Fruit fly (Drosophila melanogaster) whole organism, prepupa: Measurements from ENCODE around the gene CG12017.
A peak's percentile ranks its signal among the peaks of the same experiment; 100 is the strongest.

Experiments
- Blimp-1 ChIP-seq: fragments of 200-800 bp; sonication (Bioruptor generic); optimal IDR thresholded peaks from 3 replicates; lab custom pipeline; 2017; ENCODE audit warnings: missing biosample characterization, missing genetic modification characterization, mild to moderate bottlenecking, moderate library complexity, missing genetic modification reagents
- CG10631 ChIP-seq: fragments of 200-800 bp; sonication (Bioruptor generic); optimal IDR thresholded peaks from 2 replicates; lab custom pipeline; 2016; ENCODE audit warnings: missing biosample characterization, missing genetic modification characterization
- CG10669 ChIP-seq: fragments of 200-800 bp; sonication (Bioruptor generic); optimal IDR thresholded peaks from 3 replicates; lab custom pipeline; 2018; ENCODE audit warnings: missing biosample characterization, mild to moderate bottlenecking, missing genetic modification characterization, moderate library complexity
- CG11294 ChIP-seq: fragments of 200-800 bp; sonication (Bioruptor generic); IDR thresholded peaks from 2 replicates; pipeline ENCODE4 v1.3.6; 2022; ENCODE audit warnings: missing biosample characterization, missing genetic modification characterization
- CG11762 ChIP-seq: fragments of 200-800 bp; sonication (Bioruptor generic); optimal IDR thresholded peaks from 3 replicates; lab custom pipeline; 2016; ENCODE audit warnings: missing biosample characterization, missing genetic modification characterization; ENCODE audit not compliant: insufficient read depth
- CG11902 ChIP-seq: fragments of 200-800 bp; sonication (Bioruptor generic); optimal IDR thresholded peaks from 3 replicates; lab custom pipeline; 2016; ENCODE audit warnings: missing biosample characterization, missing genetic modification characterization
- CG15336 ChIP-seq: fragments of 200-800 bp; sonication (Bioruptor generic); IDR thresholded peaks from 2 replicates; pipeline ENCODE4 v1.3.6; 2022; ENCODE audit warnings: missing biosample characterization, missing genetic modification characterization
- CG1621 ChIP-seq: fragments of 200-800 bp; sonication (Bioruptor generic); optimal IDR thresholded peaks from 3 replicates; lab custom pipeline; 2018; ENCODE audit warnings: missing biosample characterization, mild to moderate bottlenecking, missing genetic modification characterization
- CG16779 ChIP-seq: fragments of 200-800 bp; sonication (Bioruptor generic); optimal IDR thresholded peaks from 3 replicates; lab custom pipeline; 2017; ENCODE audit warnings: missing biosample characterization, mild to moderate bottlenecking, missing genetic modification characterization
- CG31627 ChIP-seq: fragments of 200-800 bp; sonication (Bioruptor generic); optimal IDR thresholded peaks from 3 replicates; lab custom pipeline; 2016; ENCODE audit warnings: missing biosample characterization, missing genetic modification characterization
- CG3919 ChIP-seq: fragments of 200-800 bp; sonication (Bioruptor generic); optimal IDR thresholded peaks from 3 replicates; lab custom pipeline; 2016; ENCODE audit warnings: missing biosample characterization, missing genetic modification characterization
- CG4318 ChIP-seq: fragments of 200-800 bp; sonication (Bioruptor generic); optimal IDR thresholded peaks from 3 replicates; lab custom pipeline; 2017; ENCODE audit warnings: missing biosample characterization, mild to moderate bottlenecking, missing genetic modification characterization
- CG6163 ChIP-seq: fragments of 200-800 bp; sonication (Bioruptor generic); IDR thresholded peaks from 3 replicates; pipeline ENCODE4 v1.3.6; 2022; ENCODE audit warnings: missing biosample characterization, missing genetic modification characterization
- CG6276 ChIP-seq: fragments of 200-800 bp; sonication (Bioruptor generic); optimal IDR thresholded peaks from 2 replicates; lab custom pipeline; 2017; ENCODE audit warnings: missing biosample characterization, mild to moderate bottlenecking, missing genetic modification characterization
- CG6792 ChIP-seq: fragments of 200-800 bp; sonication (Bioruptor generic); optimal IDR thresholded peaks from 3 replicates; lab custom pipeline; 2016; ENCODE audit warnings: missing biosample characterization, missing genetic modification characterization
- CG6808 ChIP-seq: fragments of 200-800 bp; sonication (Bioruptor generic); optimal IDR thresholded peaks from 3 replicates; lab custom pipeline; 2017; ENCODE audit warnings: missing biosample characterization, missing genetic modification characterization, mild to moderate bottlenecking, moderate library complexity, missing genetic modification reagents
- CG7368 ChIP-seq: fragments of 200-800 bp; sonication (Bioruptor generic); optimal IDR thresholded peaks from 3 replicates; lab custom pipeline; 2016; ENCODE audit warnings: missing biosample characterization, missing genetic modification characterization
- CG8319 ChIP-seq: fragments of 200-800 bp; sonication (Bioruptor generic); optimal IDR thresholded peaks from 3 replicates; lab custom pipeline; 2016; ENCODE audit warnings: missing biosample characterization, missing genetic modification characterization
- CG8632 ChIP-seq: fragments of 200-800 bp; sonication (Bioruptor generic); optimal IDR thresholded peaks from 3 replicates; lab custom pipeline; 2016; ENCODE audit warnings: missing biosample characterization, missing genetic modification characterization
- Eip75B ChIP-seq: fragments of 200-800 bp; sonication (Bioruptor generic); optimal IDR thresholded peaks from 3 replicates; lab custom pipeline; 2016; ENCODE audit warnings: missing biosample characterization, missing genetic modification characterization
- Eip78C ChIP-seq: fragments of 200-800 bp; sonication (Bioruptor generic); peaks from one replicate; lab custom pipeline; 2016; ENCODE audit warnings: missing biosample characterization, missing genetic modification characterization
- Eip93F ChIP-seq: fragments of 200-800 bp; sonication (Bioruptor generic); optimal IDR thresholded peaks from 2 replicates; lab custom pipeline; 2016; ENCODE audit warnings: missing biosample characterization, mild to moderate bottlenecking, missing genetic modification characterization
- Ets21C ChIP-seq: fragments of 200-800 bp; sonication (Bioruptor generic); optimal IDR thresholded peaks from 3 replicates; lab custom pipeline; 2016; ENCODE audit warnings: missing biosample characterization, missing genetic modification characterization
- Ets96B ChIP-seq: fragments of 200-800 bp; optimal IDR thresholded peaks from 2 replicates; lab custom pipeline; 2019; ENCODE audit warnings: missing biosample characterization, mild to moderate bottlenecking, missing genetic modification characterization, moderate library complexity
- Hr38 ChIP-seq: sonication (Bioruptor generic); optimal IDR thresholded peaks from 2 replicates; lab custom pipeline; 2016; ENCODE audit warnings: missing biosample characterization, missing genetic modification characterization
- Hr39 ChIP-seq: fragments of 200-800 bp; sonication (Bioruptor generic); optimal IDR thresholded peaks from 2 replicates; lab custom pipeline; 2016; ENCODE audit warnings: missing biosample characterization, missing genetic modification characterization
- Hr4 ChIP-seq: fragments of 200-800 bp; sonication (Bioruptor generic); optimal IDR thresholded peaks from 3 replicates; lab custom pipeline; 2016; ENCODE audit warnings: missing biosample characterization, missing genetic modification characterization
- Lpt ChIP-seq: fragments of 200-800 bp; sonication (Bioruptor generic); optimal IDR thresholded peaks from 3 replicates; lab custom pipeline; 2016; ENCODE audit warnings: missing biosample characterization, missing genetic modification characterization
- Met ChIP-seq: fragments of 200-800 bp; sonication (Bioruptor generic); optimal IDR thresholded peaks from 3 replicates; lab custom pipeline; 2016; ENCODE audit warnings: missing biosample characterization, missing genetic modification characterization
- OdsH ChIP-seq: fragments of 200-800 bp; sonication (Bioruptor generic); optimal IDR thresholded peaks from 3 replicates; lab custom pipeline; 2016; ENCODE audit warnings: missing biosample characterization, missing genetic modification characterization
- Smox ChIP-seq: fragments of 200-800 bp; sonication (Bioruptor generic); optimal IDR thresholded peaks from 3 replicates; lab custom pipeline; 2016; ENCODE audit warnings: missing biosample characterization, missing genetic modification characterization
- Sox15 ChIP-seq: fragments of 200-800 bp; sonication (Bioruptor generic); optimal IDR thresholded peaks from 3 replicates; lab custom pipeline; 2016; ENCODE audit warnings: missing biosample characterization, missing genetic modification characterization
- achi ChIP-seq: fragments of 200-800 bp; sonication (Bioruptor generic); optimal IDR thresholded peaks from 3 replicates; lab custom pipeline; 2016; ENCODE audit warnings: missing biosample characterization, missing genetic modification characterization
- acj6 ChIP-seq: fragments of 200-800 bp; sonication (Bioruptor generic); optimal IDR thresholded peaks from 3 replicates; lab custom pipeline; 2016; ENCODE audit warnings: missing biosample characterization, missing genetic modification characterization
- cyc ChIP-seq: fragments of 200-800 bp; sonication (Bioruptor generic); optimal IDR thresholded peaks from 3 replicates; lab custom pipeline; 2016; ENCODE audit warnings: missing biosample characterization, missing genetic modification characterization
- dsx ChIP-seq: fragments of 200-800 bp; optimal IDR thresholded peaks from 3 replicates; lab custom pipeline; 2019; ENCODE audit warnings: missing biosample characterization, mild to moderate bottlenecking, missing genetic modification characterization, moderate library complexity; ENCODE audit not compliant: poor library complexity, severe bottlenecking
- eg ChIP-seq: fragments of 200-800 bp; sonication (Bioruptor generic); IDR thresholded peaks from 3 replicates; pipeline ENCODE4 v1.3.6; 2022; ENCODE audit warnings: missing biosample characterization, missing genetic modification characterization
- fd85E ChIP-seq: fragments of 200-800 bp; sonication (Bioruptor generic); optimal IDR thresholded peaks from 3 replicates; lab custom pipeline; 2016; ENCODE audit warnings: missing biosample characterization, missing genetic modification characterization
- fkh ChIP-seq: fragments of 200-800 bp; sonication (Bioruptor generic); optimal IDR thresholded peaks from 3 replicates; lab custom pipeline; 2017; ENCODE audit warnings: missing biosample characterization, mild to moderate bottlenecking, missing genetic modification characterization, moderate library complexity
- lz ChIP-seq: fragments of 200-800 bp; sonication (Bioruptor generic); optimal IDR thresholded peaks from 3 replicates; lab custom pipeline; 2016; ENCODE audit warnings: missing biosample characterization, missing genetic modification characterization
- spab ChIP-seq: fragments of 200-800 bp; sonication (Bioruptor generic); optimal IDR thresholded peaks from 2 replicates; lab custom pipeline; 2017; ENCODE audit warnings: missing biosample characterization, mild to moderate bottlenecking, missing genetic modification characterization, missing genetic modification reagents
- ss ChIP-seq, 2 experiments: fragments of 200-800 bp; sonication (Bioruptor generic); optimal IDR thresholded peaks; 2 replicates in 1 of 2; 3 replicates in 1 of 2; lab custom pipeline; 2017 to 2018; ENCODE audit warnings: mild to moderate bottlenecking in 2 of 2, missing biosample characterization in 2 of 2, missing genetic modification characterization in 2 of 2, moderate library complexity in 1 of 2
- svp ChIP-seq: fragments of 200-800 bp; sonication (Bioruptor generic); peaks from one replicate; lab custom pipeline; 2016; ENCODE audit warnings: missing biosample characterization, missing genetic modification characterization
- topi ChIP-seq: fragments of 200-800 bp; sonication (Bioruptor generic); optimal IDR thresholded peaks from 3 replicates; lab custom pipeline; 2016; ENCODE audit warnings: missing biosample characterization, missing genetic modification characterization

Gene CG12017

DNA sequence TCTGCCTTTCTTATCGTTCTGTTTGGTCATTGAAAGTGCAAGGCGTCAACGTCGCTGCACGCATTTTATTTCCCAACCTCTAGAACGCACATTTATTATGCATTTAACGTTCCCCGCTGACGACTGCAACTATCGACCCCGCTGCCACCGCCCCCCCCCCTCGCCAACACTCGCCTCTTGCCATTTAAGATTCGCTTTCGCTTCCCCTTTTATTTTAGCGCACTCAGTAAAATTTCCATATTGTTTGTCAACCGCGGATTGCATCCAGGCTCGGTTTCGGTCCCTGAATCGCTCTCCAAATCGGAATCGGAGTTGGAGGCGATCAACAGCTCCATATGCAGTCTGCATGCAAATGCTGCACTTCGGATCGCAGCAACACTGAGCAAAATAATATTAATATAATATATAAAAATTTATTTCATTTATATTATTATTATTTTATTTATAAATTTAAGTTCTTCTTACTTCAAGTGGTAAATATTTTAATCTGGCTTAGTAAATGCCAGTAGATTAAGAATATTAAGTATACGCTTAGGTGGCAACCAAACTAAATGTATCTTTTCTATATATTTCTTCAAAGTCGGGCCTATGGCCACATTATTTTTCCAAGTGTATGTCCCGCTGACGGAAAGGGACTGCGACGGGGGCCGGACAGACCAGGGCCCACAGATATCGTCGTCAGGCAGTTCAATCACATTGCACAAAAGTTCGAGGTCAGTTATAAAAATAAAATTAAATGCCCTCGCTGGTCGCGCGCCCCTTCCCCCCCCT, 39.3 kb upstream of the CG12017 start (continued):
- TF ChIP-seq svp (GFP tag; lab: Kevin White, UChicago) (peak; percentile 98), CG6276 (GFP tag; lab: Kevin White, UChicago) (peak; percentile 87), Hr4 (GFP tag; lab: Kevin White, UChicago) (peak; percentile 83), Eip75B (peak; percentile 86), CG15336 (GFP tag; lab: Robert Waterston, UW) (peak; percentile 86), spab (peak; percentile 99), OdsH (GFP tag; lab: Kevin White, UChicago) (peak; percentile 93), CG11762 (GFP tag; lab: Kevin White, UChicago) (peak; percentile 92), cyc (GFP tag; lab: Kevin White, UChicago) (peak; percentile 92), CG8319 (peak; percentile 92), fd85E (GFP tag; lab: Kevin White, UChicago) (peak; percentile 77), ss (GFP tag; optimal IDR thresholded peaks at IDR 0.05; lab: Kevin White, UChicago) (peak; percentile 99), achi (peak; percentile 96), eg (GFP tag; lab: Robert Waterston, UW) (peak; percentile 76), Lpt (GFP tag; lab: Kevin White, UChicago) (peak; percentile 64), topi (GFP tag; lab: Kevin White, UChicago) (peak; percentile 92), CG16779 (tag; lab: Kevin White, UChicago) (peak; percentile 94), CG3919 (GFP tag; lab: Kevin White, UChicago) (peak; percentile 95), CG31627 (GFP tag; lab: Kevin White, UChicago) (peak; percentile 90), CG4318 (GFP tag; lab: Kevin White, UChicago) (peak; percentile 85)
- TF ChIP-seq, all 60 proteins: peak for 58

DNA sequence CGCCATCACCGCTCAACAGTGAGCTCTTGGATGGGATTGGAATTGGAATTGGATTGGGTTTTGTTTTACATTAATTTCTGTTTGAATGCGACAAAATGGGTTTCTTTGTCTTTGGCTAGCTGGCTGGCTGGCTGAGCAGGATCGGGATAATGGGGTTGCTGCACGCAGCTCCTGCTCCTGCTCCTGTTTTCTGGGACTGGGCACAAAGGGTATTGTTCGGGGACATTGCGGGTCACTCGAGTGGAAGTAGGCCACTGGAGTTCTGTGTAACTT, 38.7 kb upstream of the CG12017 start:
- TF ChIP-seq svp (GFP tag; lab: Kevin White, UChicago) (peak; percentile 81), dsx (GFP tag; lab: Kevin White, UChicago) (no peak)

DNA sequence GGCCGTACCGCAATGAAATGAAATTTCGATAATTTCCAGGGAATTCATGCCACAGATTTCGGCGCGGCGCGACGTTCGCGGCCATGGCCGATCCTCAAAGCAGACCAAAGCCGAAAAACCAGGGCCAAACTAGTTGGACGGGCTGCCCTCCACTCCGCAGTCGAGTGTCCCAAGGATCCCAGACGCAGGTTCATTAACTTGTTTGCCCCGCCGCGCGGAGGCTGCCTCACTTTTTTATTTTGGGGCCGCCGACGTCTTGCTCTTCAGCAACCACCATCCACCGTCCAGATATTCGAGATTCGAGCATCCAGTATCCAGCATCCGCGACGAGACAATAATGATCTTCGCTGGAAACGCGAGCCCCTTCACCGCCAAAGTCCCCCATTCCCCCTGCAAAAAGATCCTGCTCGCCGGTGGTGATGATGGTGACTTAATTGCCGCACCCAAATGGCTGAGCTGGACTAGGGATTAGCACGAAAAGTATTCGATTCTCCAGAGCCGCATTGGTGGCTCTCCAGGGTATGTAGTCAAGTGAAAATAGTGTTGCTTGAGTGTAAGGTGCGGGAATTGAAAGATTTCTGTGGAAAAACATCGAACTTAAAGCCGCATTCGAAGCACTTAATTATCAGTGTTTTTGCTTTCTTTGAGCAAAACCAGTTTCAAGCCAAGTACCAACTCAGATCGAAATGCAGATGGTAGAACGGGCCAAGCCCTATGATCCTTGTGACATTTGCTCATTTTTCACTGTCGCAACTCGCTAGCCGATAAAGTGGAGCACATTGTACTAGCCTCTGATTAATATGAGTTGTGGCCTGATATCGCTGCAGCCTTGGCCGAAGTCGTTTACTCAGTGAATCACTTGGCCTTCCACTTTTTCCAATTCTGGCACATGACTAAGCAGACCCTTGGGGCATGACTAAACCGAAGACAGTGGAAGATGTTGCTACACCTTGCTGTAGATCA, 37.6 kb upstream of the CG12017 start:
- TF ChIP-seq CG6808 (GFP tag; lab: Kevin White, UChicago) (peak; percentile 32), Eip75B (peak; percentile 11), CG3919 (GFP tag; lab: Kevin White, UChicago) (no peak), acj6 (peak; percentile 43), fd85E (GFP tag; lab: Kevin White, UChicago) (no peak), Smox (GFP tag; lab: Kevin White, UChicago) (peak; percentile 0), Eip78C (GFP tag; lab: Kevin White, UChicago) (peak; percentile 86), OdsH (GFP tag; lab: Kevin White, UChicago) (peak; percentile 32), CG11294 (GFP tag; lab: Robert Waterston, UW) (no peak), CG11902 (no peak), topi (GFP tag; lab: Kevin White, UChicago) (no peak), Eip93F (GFP tag; lab: Kevin White, UChicago) (no peak), Ets96B (no peak), lz (peak; percentile 36), Hr39 (GFP tag; lab: Kevin White, UChicago) (no peak), Ets21C (no peak), CG6792 (GFP tag; lab: Kevin White, UChicago) (peak; percentile 17), Hr38 (no peak), CG10631 (GFP tag; lab: Kevin White, UChicago) (peak; percentile 57), Blimp-1 (GFP tag; lab: Kevin White, UChicago) (peak; percentile 42), Hr4 (GFP tag; lab: Kevin White, UChicago) (no peak), ss (GFP tag; optimal IDR thresholded peaks at IDR 0.05; lab: Kevin White, UChicago) (peak; percentile 39 to 77), Sox15 (GFP tag; lab: Kevin White, UChicago) (no peak), CG6163 (GFP tag; lab: Robert Waterston, UW) (peak; percentile 37; the same call in 1 of the 3 replicates), CG10669 (no peak), CG7368 (no peak), fkh (GFP tag; lab: Kevin White, UChicago) (no peak), CG8632 (GFP tag; lab: Kevin White, UChicago) (no peak), CG1621 (tag; lab: Kevin White, UChicago) (no peak), Met (no peak)
